Fruit fly (Drosophila melanogaster) whole organism, embryonic: ENCODE measurements around the gene CG31922.
A peak's percentile ranks its signal among the peaks of the same experiment; 100 is the strongest.

Source experiments
- CG10209 ChIP-seq: fragments of 200-800 bp; sonication (Bioruptor generic); optimal IDR thresholded peaks from 3 replicates; lab custom pipeline; 2017; ENCODE audit warnings: missing biosample characterization, mild to moderate bottlenecking, missing genetic modification characterization, missing genetic modification reagents
- CG1024 ChIP-seq: fragments of 200-800 bp; sonication (Bioruptor generic); IDR thresholded peaks from 2 replicates; pipeline ENCODE4 v1.3.6; 2022; ENCODE audit warnings: missing biosample characterization, missing genetic modification characterization
- CG10366 ChIP-seq: fragments of 200-800 bp; sonication (Bioruptor generic); IDR thresholded peaks from 2 replicates; pipeline ENCODE4 v1.3.6; 2022; ENCODE audit warnings: missing biosample characterization, missing genetic modification characterization
- CG10462 ChIP-seq: fragments of 200-800 bp; sonication (Bioruptor generic); optimal IDR thresholded peaks from 2 replicates; lab custom pipeline; 2016; ENCODE audit warnings: missing biosample characterization, missing genetic modification characterization
- CG12942 ChIP-seq: fragments of 200-800 bp; sonication (Bioruptor generic); optimal IDR thresholded peaks from 3 replicates; lab custom pipeline; 2016; ENCODE audit warnings: missing biosample characterization, missing genetic modification characterization
- CG13296 ChIP-seq: fragments of 200-800 bp; sonication (Bioruptor generic); optimal IDR thresholded peaks from 3 replicates; lab custom pipeline; 2018; ENCODE audit warnings: missing biosample characterization, mild to moderate bottlenecking, missing genetic modification characterization
- CG14667 ChIP-seq: fragments of 200-800 bp; sonication (Bioruptor generic); IDR thresholded peaks from 2 replicates; pipeline ENCODE4 v1.3.6; 2022; ENCODE audit warnings: missing biosample characterization, missing genetic modification characterization
- CG14710 ChIP-seq: fragments of 200-800 bp; sonication (Bioruptor generic); optimal IDR thresholded peaks from 3 replicates; lab custom pipeline; 2019; ENCODE audit warnings: missing biosample characterization, mild to moderate bottlenecking, missing genetic modification characterization, moderate library complexity
- CG15269 ChIP-seq: fragments of 200-800 bp; sonication (Bioruptor generic); optimal IDR thresholded peaks from 2 replicates; lab custom pipeline; 2018; ENCODE audit warnings: missing biosample characterization, mild to moderate bottlenecking, missing genetic modification characterization, moderate library complexity
- CG15601 ChIP-seq: fragments of 200-800 bp; sonication (Bioruptor generic); optimal IDR thresholded peaks from 3 replicates; lab custom pipeline; 2019; ENCODE audit warnings: missing biosample characterization, mild to moderate bottlenecking, missing genetic modification characterization, moderate library complexity
- CG1603 ChIP-seq: fragments of 200-800 bp; sonication (Bioruptor generic); optimal IDR thresholded peaks from 2 replicates; lab custom pipeline; 2019; ENCODE audit warnings: missing biosample characterization, mild to moderate bottlenecking, missing genetic modification characterization, moderate library complexity
- CG17328 ChIP-seq: fragments of 200-800 bp; sonication (Bioruptor generic); IDR thresholded peaks from 2 replicates; pipeline ENCODE4 v1.3.6; 2022; ENCODE audit warnings: missing biosample characterization, missing genetic modification characterization
- CG17829 ChIP-seq: fragments of 200-800 bp; optimal IDR thresholded peaks from 2 replicates; lab custom pipeline; 2019; ENCODE audit warnings: missing biosample characterization, mild to moderate bottlenecking, missing genetic modification characterization, moderate library complexity
- CG18262 ChIP-seq: fragments of 200-800 bp; optimal IDR thresholded peaks from 3 replicates; lab custom pipeline; 2019; ENCODE audit warnings: missing biosample characterization, mild to moderate bottlenecking, missing genetic modification characterization, moderate library complexity
- CG2116 ChIP-seq: fragments of 200-800 bp; sonication (Bioruptor generic); optimal IDR thresholded peaks from 3 replicates; lab custom pipeline; 2018; ENCODE audit warnings: missing biosample characterization, mild to moderate bottlenecking, missing genetic modification characterization
- CG2889 ChIP-seq: fragments of 200-800 bp; sonication (Bioruptor generic); IDR thresholded peaks from 3 replicates; pipeline ENCODE4 v1.3.6; 2022; ENCODE audit warnings: missing biosample characterization, missing genetic modification characterization
- CG30403 ChIP-seq: fragments of 200-800 bp; sonication (Bioruptor generic); optimal IDR thresholded peaks from 3 replicates; lab custom pipeline; 2016; ENCODE audit warnings: missing biosample characterization, missing genetic modification characterization
- CG31224 ChIP-seq: fragments of 200-800 bp; sonication (Bioruptor generic); IDR thresholded peaks from 2 replicates; pipeline ENCODE4 v1.3.6; 2022; ENCODE audit warnings: missing biosample characterization, missing genetic modification characterization
- CG31441 ChIP-seq: fragments of 200-800 bp; sonication (Bioruptor generic); IDR thresholded peaks from 2 replicates; pipeline ENCODE4 v1.3.6; 2022; ENCODE audit warnings: missing biosample characterization, missing genetic modification characterization
- CHES-1-like ChIP-seq: fragments of 200-800 bp; sonication (Bioruptor generic); optimal IDR thresholded peaks from 2 replicates; lab custom pipeline; 2016; ENCODE audit warnings: missing biosample characterization, missing genetic modification characterization
- CkIIα-i1 ChIP-seq: fragments of 200-800 bp; sonication (Bioruptor generic); IDR thresholded peaks from 2 replicates; pipeline ENCODE4 v1.3.6; 2022; ENCODE audit warnings: missing biosample characterization, missing genetic modification characterization
- Dad ChIP-seq: fragments of 200-800 bp; sonication (Bioruptor generic); optimal IDR thresholded peaks from 3 replicates; lab custom pipeline; 2016; ENCODE audit warnings: missing biosample characterization, missing genetic modification characterization
- Dbx ChIP-seq: fragments of 200-800 bp; sonication (Bioruptor generic); IDR thresholded peaks from 3 replicates; pipeline ENCODE4 v1.3.6; 2022; ENCODE audit warnings: missing biosample characterization, missing genetic modification characterization
- E2f1 ChIP-seq: fragments of 200-800 bp; sonication (Bioruptor generic); IDR thresholded peaks from 2 replicates; pipeline ENCODE4 v1.3.6; 2022; ENCODE audit warnings: missing biosample characterization, missing genetic modification characterization
- Fer3 ChIP-seq: fragments of 200-800 bp; sonication (Bioruptor generic); optimal IDR thresholded peaks from 2 replicates; lab custom pipeline; 2018; ENCODE audit warnings: missing biosample characterization, mild to moderate bottlenecking, missing genetic modification characterization, moderate library complexity
- GATAe ChIP-seq: fragments of 200-800 bp; sonication (Bioruptor generic); conservative IDR thresholded peaks from 2 replicates; pipeline ENCODE4 v1.3.6; 2022; ENCODE audit warnings: missing biosample characterization, missing genetic modification characterization
- Gsc ChIP-seq: fragments of 200-800 bp; sonication (Bioruptor generic); IDR thresholded peaks from 2 replicates; pipeline ENCODE4 v1.3.6; 2022; ENCODE audit warnings: missing biosample characterization, missing genetic modification characterization
- Hr39 ChIP-seq: fragments of >200 bp; optimal IDR thresholded peaks from 2 replicates; lab custom pipeline; 2017
- Hsf ChIP-seq: fragments of 200-800 bp; sonication (Bioruptor generic); optimal IDR thresholded peaks from 3 replicates; lab custom pipeline; 2016; ENCODE audit warnings: missing biosample characterization, missing genetic modification characterization
- MTF-1 ChIP-seq: fragments of 200-800 bp; sonication (Bioruptor generic); optimal IDR thresholded peaks from 2 replicates; lab custom pipeline; 2018; ENCODE audit warnings: missing biosample characterization, mild to moderate bottlenecking, missing genetic modification characterization, borderline replicate concordance
- Med ChIP-seq: fragments of 200-800 bp; sonication (Bioruptor generic); peaks from one replicate; lab custom pipeline; 2016; ENCODE audit warnings: missing biosample characterization, missing genetic modification characterization, mild to moderate bottlenecking, inconsistent platforms, moderate library complexity
- Meics ChIP-seq: fragments of 200-800 bp; sonication (Bioruptor generic); optimal IDR thresholded peaks from 2 replicates; lab custom pipeline; 2017; ENCODE audit warnings: missing biosample characterization, mild to moderate bottlenecking, missing genetic modification characterization
- Neu2 ChIP-seq: fragments of 200-800 bp; sonication (Bioruptor generic); optimal IDR thresholded peaks from 3 replicates; lab custom pipeline; 2016; ENCODE audit warnings: missing biosample characterization, missing genetic modification characterization, borderline replicate concordance
- PHDP ChIP-seq: fragments of 200-800 bp; sonication (Bioruptor generic); optimal IDR thresholded peaks from 3 replicates; lab custom pipeline; 2018; ENCODE audit warnings: missing biosample characterization, mild to moderate bottlenecking, missing genetic modification characterization, moderate library complexity
- Xbp1 ChIP-seq: fragments of 200-800 bp; sonication (Bioruptor generic); optimal IDR thresholded peaks from 3 replicates; lab custom pipeline; 2016; ENCODE audit warnings: missing biosample characterization, mild to moderate bottlenecking, missing genetic modification characterization
- Xrp1 ChIP-seq: fragments of 200-800 bp; sonication (Bioruptor generic); IDR thresholded peaks from 2 replicates; pipeline ENCODE4 v1.3.6; 2022; ENCODE audit warnings: missing biosample characterization, missing genetic modification characterization
- chif ChIP-seq, 2 experiments: fragments of 200-800 bp; sonication (Bioruptor generic); optimal IDR thresholded peaks; 3 replicates each; lab custom pipeline; 2016; ENCODE audit warnings: missing biosample characterization in 2 of 2, missing genetic modification characterization in 2 of 2
- dmrt99B ChIP-seq: fragments of 200-800 bp; sonication (Bioruptor generic); optimal IDR thresholded peaks from 2 replicates; lab custom pipeline; 2018; ENCODE audit warnings: missing biosample characterization, mild to moderate bottlenecking, missing genetic modification characterization, moderate library complexity
- ewg ChIP-seq: fragments of 200-800 bp; sonication (Bioruptor generic); optimal IDR thresholded peaks from 3 replicates; lab custom pipeline; 2017; ENCODE audit warnings: mild to moderate bottlenecking, missing biosample characterization, missing genetic modification reagents, missing genetic modification characterization
- fd96Cb ChIP-seq: fragments of 200-800 bp; sonication (Bioruptor generic); optimal IDR thresholded peaks from 2 replicates; lab custom pipeline; 2018; ENCODE audit warnings: missing biosample characterization, mild to moderate bottlenecking, missing genetic modification characterization, moderate library complexity
- grn ChIP-seq: fragments of 200-800 bp; sonication (Bioruptor generic); optimal IDR thresholded peaks from 3 replicates; lab custom pipeline; 2017; ENCODE audit warnings: missing biosample characterization, missing genetic modification characterization
- klu ChIP-seq: fragments of 200-800 bp; sonication (Bioruptor generic); IDR thresholded peaks from 2 replicates; pipeline ENCODE4 v1.3.6; 2022; ENCODE audit warnings: missing biosample characterization, missing genetic modification characterization
- lmd ChIP-seq: fragments of 200-800 bp; sonication (Bioruptor generic); IDR thresholded peaks from 2 replicates; pipeline ENCODE4 v1.3.6; 2022; ENCODE audit warnings: missing biosample characterization, missing genetic modification characterization
- luna ChIP-seq: fragments of 200-800 bp; sonication (Bioruptor generic); optimal IDR thresholded peaks from 2 replicates; lab custom pipeline; 2016; ENCODE audit warnings: missing biosample characterization, missing genetic modification characterization
- mirr ChIP-seq: fragments of 200-800 bp; sonication (Bioruptor generic); optimal IDR thresholded peaks from 3 replicates; lab custom pipeline; 2018; ENCODE audit warnings: missing biosample characterization, mild to moderate bottlenecking, missing genetic modification characterization
- rib ChIP-seq: fragments of 200-800 bp; sonication (Bioruptor generic); IDR thresholded peaks from 2 replicates; pipeline ENCODE4 v1.3.6; 2022; ENCODE audit warnings: missing biosample characterization, missing genetic modification characterization
- sd ChIP-seq: fragments of 200-800 bp; sonication (Bioruptor generic); optimal IDR thresholded peaks from 3 replicates; lab custom pipeline; 2018; ENCODE audit warnings: missing biosample characterization, mild to moderate bottlenecking, missing genetic modification characterization, moderate library complexity
- sens ChIP-seq: fragments of 200-800 bp; sonication (Bioruptor generic); peaks from one replicate; lab custom pipeline; 2016; ENCODE audit warnings: missing biosample characterization, missing genetic modification characterization
- seq ChIP-seq: fragments of 200-800 bp; sonication (Bioruptor generic); IDR thresholded peaks from 2 replicates; pipeline ENCODE4 v1.3.6; 2022; ENCODE audit warnings: missing biosample characterization, missing genetic modification characterization
- sisA ChIP-seq: fragments of 200-800 bp; sonication (Bioruptor generic); IDR thresholded peaks from 2 replicates; pipeline ENCODE4 v1.3.6; 2022; ENCODE audit warnings: missing biosample characterization, missing genetic modification characterization
- twi ChIP-seq: fragments of 200-800 bp; optimal IDR thresholded peaks from 2 replicates; lab custom pipeline; 2019; ENCODE audit warnings: missing biosample characterization, mild to moderate bottlenecking, missing genetic modification characterization, moderate library complexity
- wor ChIP-seq: fragments of 200-800 bp; sonication (Bioruptor generic); IDR thresholded peaks from 2 replicates; pipeline ENCODE4 v1.3.6; 2022; ENCODE audit warnings: missing biosample characterization, missing genetic modification characterization

Gene CG31922

DNA sequence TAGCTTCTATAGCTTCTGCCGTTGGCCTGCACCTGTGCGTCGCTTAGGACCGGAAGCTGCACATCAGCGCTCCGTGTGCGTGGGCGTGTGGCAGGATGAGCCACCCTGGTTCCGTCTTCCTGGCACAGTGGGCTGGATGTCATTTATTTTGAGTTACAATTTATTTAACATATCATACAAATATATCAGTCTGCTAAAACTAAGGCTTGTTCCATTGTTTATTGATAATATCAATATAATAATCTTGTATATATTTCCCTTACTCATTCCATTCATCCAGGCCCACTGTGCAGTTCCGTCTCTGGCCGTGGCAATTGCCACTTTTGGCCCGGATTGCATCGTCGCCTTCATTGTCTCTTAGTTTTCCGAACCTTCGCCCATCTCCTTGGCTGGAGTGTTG is 44.5 kb downstream of the CG31922 start (continued):
- peak; percentile 82 for TF ChIP-seq sens
- no peak for TF ChIP-seq Dad (GFP tag; lab: Kevin White, UChicago)
- peak; percentile 11 for TF ChIP-seq CG14710
- no peak for TF ChIP-seq MTF-1 (GFP tag; lab: Kevin White, UChicago)
- no peak for TF ChIP-seq CHES-1-like (GFP tag; lab: Kevin White, UChicago)
- no peak for TF ChIP-seq grn
- no peak for TF ChIP-seq CG12942 (GFP tag; lab: Kevin White, UChicago)
- TF ChIP-seq CG31224 = no peak
- peak; percentile 31 for TF ChIP-seq Hsf (GFP tag; lab: Kevin White, UChicago)
- peak; percentile 29; the same call in 1 of the 2 replicates for TF ChIP-seq seq (GFP tag; lab: Robert Waterston, UW)
- no peak for TF ChIP-seq CkIIα-i1 (GFP tag; lab: Robert Waterston, UW)
- peak; percentile 43 for TF ChIP-seq CG30403
- TF ChIP-seq sisA (GFP tag; lab: Robert Waterston, UW) = peak; percentile 53
- TF ChIP-seq CG10366 (GFP tag; lab: Robert Waterston, UW) = peak; percentile 46; the same call in 1 of the 2 replicates
- TF ChIP-seq sd (tag; lab: Kevin White, UChicago) = no peak
- TF ChIP-seq Med (GFP tag; lab: Kevin White, UChicago) = peak; percentile 65
- 0 out of 2 replicates have a peak, but pooled peaks have one; percentile 16 for TF ChIP-seq Gsc
- 0 out of 2 replicates have a peak, but pooled peaks have one; percentile 17 for TF ChIP-seq wor (GFP tag; lab: Robert Waterston, UW)
- peak; percentile 50 for TF ChIP-seq CG15269 (tag; lab: Kevin White, UChicago)
- TF ChIP-seq CG14667 (GFP tag; lab: Robert Waterston, UW) = peak; percentile 39
- 0 out of 3 replicates have a peak, but pooled peaks have one; percentile 39 for TF ChIP-seq Dbx (GFP tag; lab: Robert Waterston, UW)
- TF ChIP-seq CG18262 (tag; lab: Kevin White, UChicago) = peak; percentile 34
- TF ChIP-seq Hr39 (lab: Kevin White, UChicago) = no peak
- TF ChIP-seq CG15601 (tag; lab: Kevin White, UChicago) = no peak
- TF ChIP-seq CG17829 (tag; lab: Kevin White, UChicago) = peak; percentile 13
- no peak for TF ChIP-seq CG2116 (GFP tag; lab: Kevin White, UChicago)
- TF ChIP-seq CG2889 = 0 out of 3 replicates have a peak, but pooled peaks have one; percentile 44
- no peak for TF ChIP-seq mirr (GFP tag; lab: Kevin White, UChicago)
- no peak for TF ChIP-seq luna (GFP tag; lab: Kevin White, UChicago)
- TF ChIP-seq rib (GFP tag; lab: Robert Waterston, UW) = no peak
- peak; percentile 9 for TF ChIP-seq CG10209 (GFP tag; lab: Kevin White, UChicago)
- peak; percentile 68 for TF ChIP-seq CG17328 (GFP tag; lab: Robert Waterston, UW)
- TF ChIP-seq CG10462 (GFP tag; lab: Kevin White, UChicago) = peak; percentile 1
- peak; percentile 48 for TF ChIP-seq Meics
- peak; percentile 48 for TF ChIP-seq PHDP (tag; lab: Kevin White, UChicago)
- TF ChIP-seq Fer3 (tag; lab: Kevin White, UChicago) = peak; percentile 36
- TF ChIP-seq CG1024 (GFP tag; lab: Robert Waterston, UW) = peak; percentile 57
- peak; percentile 48 for TF ChIP-seq Xbp1 (GFP tag; lab: Kevin White, UChicago)
- TF ChIP-seq CG31441 (GFP tag; lab: Robert Waterston, UW) = peak; percentile 52
- TF ChIP-seq dmrt99B (tag; lab: Kevin White, UChicago) = peak; percentile 55
- peak; percentile 54 for TF ChIP-seq CG1603
- TF ChIP-seq klu (GFP tag; lab: Robert Waterston, UW) = 0 out of 2 replicates have a peak, but pooled peaks have one; percentile 28
- TF ChIP-seq ewg (GFP tag; lab: Kevin White, UChicago) = peak; percentile 46
- TF ChIP-seq Xrp1 (GFP tag; lab: Robert Waterston, UW) = peak; percentile 78
- TF ChIP-seq twi = no peak
- TF ChIP-seq E2f1 (GFP tag; lab: Robert Waterston, UW) = peak; percentile 50; the same call in 1 of the 2 replicates
- no peak for TF ChIP-seq GATAe
- no peak for TF ChIP-seq Neu2
- peak; percentile 17 for TF ChIP-seq CG13296 (GFP tag; lab: Kevin White, UChicago)
- no peak for TF ChIP-seq chif (GFP tag; optimal IDR thresholded peaks at IDR 0.05; lab: Kevin White, UChicago)
- peak; percentile 45; the same call in 1 of the 2 replicates for TF ChIP-seq lmd (GFP tag; lab: Robert Waterston, UW)
- peak; percentile 51 for TF ChIP-seq fd96Cb (tag; lab: Kevin White, UChicago)
